Worm (Caenorhabditis elegans) whole organism, late embryonic: ENCODE results near the gene Y43F8B.29.

ENCODE experiments used
- C38D4.7 ChIP-seq: fragments of 200-800 bp; sonication (Bioruptor generic); optimal IDR thresholded peaks from 2 replicates; lab custom pipeline; 2018; ENCODE audit warnings: mild to moderate bottlenecking, missing genetic modification characterization, moderate library complexity, missing compliant biosample characterization
- F13H6.1 ChIP-seq: sonication (generic microtip); optimal IDR thresholded peaks from 2 replicates; lab custom pipeline; 2016; ENCODE audit warnings: missing genetic modification characterization, missing compliant biosample characterization
- K09A11.1 ChIP-seq: sonication (generic microtip); optimal IDR thresholded peaks from 2 replicates; lab custom pipeline; 2017; ENCODE audit warnings: antibody characterized with exemption, mild to moderate bottlenecking, missing genetic modification characterization, missing compliant biosample characterization; ENCODE audit not compliant: insufficient read depth
- Y22D7AL.16 ChIP-seq: sonication (generic microtip); optimal IDR thresholded peaks from 2 replicates; lab custom pipeline; 2016; ENCODE audit warnings: missing genetic modification characterization, missing compliant biosample characterization
- ahr-1 ChIP-seq: sonication (generic microtip); optimal IDR thresholded peaks from 2 replicates; lab custom pipeline; 2016; ENCODE audit warnings: missing genetic modification characterization, missing compliant biosample characterization
- ama-1 ChIP-seq: fragments of 150-350 bp; optimal IDR thresholded peaks from 2 replicates; lab custom pipeline; 2014
- ceh-19 ChIP-seq: fragments of 200-800 bp; sonication (Bioruptor generic); optimal IDR thresholded peaks from 2 replicates; lab custom pipeline; 2018; ENCODE audit warnings: mild to moderate bottlenecking, missing genetic modification characterization, missing compliant biosample characterization
- ceh-2 ChIP-seq: sonication (generic microtip); optimal IDR thresholded peaks from 2 replicates; lab custom pipeline; 2016; ENCODE audit warnings: missing genotype, missing genetic modification characterization, missing compliant biosample characterization
- ceh-22 ChIP-seq: sonication (generic microtip); optimal IDR thresholded peaks from 2 replicates; lab custom pipeline; 2017; ENCODE audit warnings: missing biosample characterization, missing genetic modification characterization
- ceh-30 ChIP-seq: fragments of 150-350 bp; optimal IDR thresholded peaks from 2 replicates; lab custom pipeline; 2014; ENCODE audit warnings: missing biosample characterization, missing genetic modification characterization
- ceh-31 ChIP-seq: sonication (generic microtip); optimal IDR thresholded peaks from 2 replicates; lab custom pipeline; 2016; ENCODE audit warnings: missing genetic modification characterization, missing compliant biosample characterization
- ceh-34 ChIP-seq: sonication (generic microtip); optimal IDR thresholded peaks from 2 replicates; lab custom pipeline; 2016; ENCODE audit warnings: mild to moderate bottlenecking, missing genetic modification characterization, missing compliant biosample characterization
- ceh-48 ChIP-seq: sonication (generic microtip); optimal IDR thresholded peaks from 2 replicates; lab custom pipeline; 2016; ENCODE audit warnings: missing genetic modification characterization, inconsistent platforms, missing compliant biosample characterization
- ceh-9 ChIP-seq: sonication (generic microtip); optimal IDR thresholded peaks from 2 replicates; lab custom pipeline; 2016; ENCODE audit warnings: mild to moderate bottlenecking, missing genetic modification characterization, inconsistent platforms, missing compliant biosample characterization
- che-1 ChIP-seq: sonication (generic microtip); optimal IDR thresholded peaks from 2 replicates; lab custom pipeline; 2016; ENCODE audit warnings: mild to moderate bottlenecking, missing genetic modification characterization, missing compliant biosample characterization
- dve-1 ChIP-seq: sonication (generic microtip); optimal IDR thresholded peaks from 2 replicates; lab custom pipeline; 2017; ENCODE audit warnings: antibody characterized with exemption, mild to moderate bottlenecking, missing genetic modification characterization, missing compliant biosample characterization
- elt-2 ChIP-seq: sonication (generic microtip); optimal IDR thresholded peaks from 2 replicates; lab custom pipeline; 2016; ENCODE audit warnings: missing genetic modification reagents, missing genetic modification characterization, missing compliant biosample characterization
- eyg-1 ChIP-seq: sonication (generic microtip); optimal IDR thresholded peaks from 2 replicates; lab custom pipeline; 2016; ENCODE audit warnings: missing genotype, missing genetic modification characterization, missing compliant biosample characterization
- fax-1 ChIP-seq: sonication (generic microtip); optimal IDR thresholded peaks from 2 replicates; lab custom pipeline; 2016; ENCODE audit warnings: missing genotype, missing genetic modification characterization, missing compliant biosample characterization
- fkh-6 ChIP-seq: sonication (generic microtip); optimal IDR thresholded peaks from 2 replicates; lab custom pipeline; 2016; ENCODE audit warnings: missing genetic modification characterization, missing compliant biosample characterization
- gmeb-2 ChIP-seq: sonication (generic microtip); optimal IDR thresholded peaks from 2 replicates; lab custom pipeline; 2016; ENCODE audit warnings: missing genetic modification characterization, inconsistent platforms, missing compliant biosample characterization
- hlh-15 ChIP-seq: sonication (generic microtip); optimal IDR thresholded peaks from 2 replicates; lab custom pipeline; 2016; ENCODE audit warnings: missing genetic modification characterization, missing compliant biosample characterization
- hlh-6 ChIP-seq: sonication (generic microtip); optimal IDR thresholded peaks from 2 replicates; lab custom pipeline; 2016; ENCODE audit warnings: missing genotype, missing genetic modification characterization, missing compliant biosample characterization
- hlh-8 ChIP-seq: sonication (generic microtip); optimal IDR thresholded peaks from 2 replicates; lab custom pipeline; 2016; ENCODE audit warnings: missing genotype, missing genetic modification characterization, missing compliant biosample characterization
- lin-11 ChIP-seq: fragments of 200-800 bp; sonication (Bioruptor generic); optimal IDR thresholded peaks from 2 replicates; lab custom pipeline; 2018; ENCODE audit warnings: mild to moderate bottlenecking, missing genetic modification characterization, missing compliant biosample characterization
- madf-2 ChIP-seq: sonication (generic microtip); optimal IDR thresholded peaks from 2 replicates; lab custom pipeline; 2017; ENCODE audit warnings: missing genetic modification characterization, missing compliant biosample characterization
- mec-3 ChIP-seq: sonication (generic microtip); optimal IDR thresholded peaks from 2 replicates; lab custom pipeline; 2016; ENCODE audit warnings: borderline replicate concordance, missing genetic modification characterization, missing compliant biosample characterization
- nfya-1 ChIP-seq: sonication (generic microtip); optimal IDR thresholded peaks from 2 replicates; lab custom pipeline; 2017; ENCODE audit warnings: missing genetic modification characterization, mild to moderate bottlenecking, missing compliant biosample characterization, antibody characterized with exemption, moderate library complexity
- nhr-232 ChIP-seq: sonication (generic microtip); optimal IDR thresholded peaks from 2 replicates; lab custom pipeline; 2016; ENCODE audit warnings: missing genetic modification characterization, missing compliant biosample characterization
- npax-4 ChIP-seq: sonication (generic microtip); optimal IDR thresholded peaks from 2 replicates; lab custom pipeline; 2016; ENCODE audit warnings: missing genetic modification characterization, missing compliant biosample characterization
- pha-2 ChIP-seq: sonication (generic microtip); optimal IDR thresholded peaks from 2 replicates; lab custom pipeline; 2017; ENCODE audit warnings: mild to moderate bottlenecking, missing genetic modification characterization, missing compliant biosample characterization
- pha-4 ChIP-seq: fragments of 150-350 bp; optimal IDR thresholded peaks from 2 replicates; lab custom pipeline; 2018; ENCODE audit warnings: missing biosample characterization, missing genetic modification reagents, missing genetic modification characterization
- pros-1 ChIP-seq: fragments of 150-350 bp; optimal IDR thresholded peaks from 2 replicates; lab custom pipeline; 2014; ENCODE audit warnings: missing biosample characterization, missing genetic modification reagents, missing genetic modification characterization
- ref-2 ChIP-seq: sonication (generic microtip); optimal IDR thresholded peaks from 2 replicates; lab custom pipeline; 2016; ENCODE audit warnings: missing genetic modification characterization, missing compliant biosample characterization
- rnt-1 ChIP-seq: sonication (generic microtip); optimal IDR thresholded peaks from 2 replicates; lab custom pipeline; 2016; ENCODE audit warnings: missing genetic modification characterization, missing compliant biosample characterization
- sdc-2 ChIP-seq: sonication (generic microtip); optimal IDR thresholded peaks from 2 replicates; lab custom pipeline; 2016; ENCODE audit warnings: missing genotype, missing genetic modification characterization, missing compliant biosample characterization
- sox-2 ChIP-seq: fragments of 200-800 bp; sonication (Bioruptor generic); IDR thresholded peaks from 2 replicates; pipeline ENCODE4 v1.3.6; 2022; ENCODE audit warnings: missing genetic modification reagents, missing genetic modification characterization, missing compliant biosample characterization
- sox-4 ChIP-seq: sonication (generic microtip); optimal IDR thresholded peaks from 2 replicates; lab custom pipeline; 2017; ENCODE audit warnings: mild to moderate bottlenecking, missing genetic modification characterization, inconsistent platforms, missing compliant biosample characterization
- syd-9 ChIP-seq: sonication (generic microtip); optimal IDR thresholded peaks from 2 replicates; lab custom pipeline; 2016; ENCODE audit warnings: mild to moderate bottlenecking, missing genetic modification characterization, moderate library complexity, missing compliant biosample characterization
- unc-42 ChIP-seq: sonication (generic microtip); optimal IDR thresholded peaks from 2 replicates; lab custom pipeline; 2016; ENCODE audit warnings: missing genotype, missing genetic modification characterization, missing compliant biosample characterization
- unc-86 ChIP-seq: sonication (generic microtip); optimal IDR thresholded peaks from 2 replicates; lab custom pipeline; 2016; ENCODE audit warnings: missing genetic modification characterization, missing compliant biosample characterization

The Y43F8B.29 gene

DNA sequence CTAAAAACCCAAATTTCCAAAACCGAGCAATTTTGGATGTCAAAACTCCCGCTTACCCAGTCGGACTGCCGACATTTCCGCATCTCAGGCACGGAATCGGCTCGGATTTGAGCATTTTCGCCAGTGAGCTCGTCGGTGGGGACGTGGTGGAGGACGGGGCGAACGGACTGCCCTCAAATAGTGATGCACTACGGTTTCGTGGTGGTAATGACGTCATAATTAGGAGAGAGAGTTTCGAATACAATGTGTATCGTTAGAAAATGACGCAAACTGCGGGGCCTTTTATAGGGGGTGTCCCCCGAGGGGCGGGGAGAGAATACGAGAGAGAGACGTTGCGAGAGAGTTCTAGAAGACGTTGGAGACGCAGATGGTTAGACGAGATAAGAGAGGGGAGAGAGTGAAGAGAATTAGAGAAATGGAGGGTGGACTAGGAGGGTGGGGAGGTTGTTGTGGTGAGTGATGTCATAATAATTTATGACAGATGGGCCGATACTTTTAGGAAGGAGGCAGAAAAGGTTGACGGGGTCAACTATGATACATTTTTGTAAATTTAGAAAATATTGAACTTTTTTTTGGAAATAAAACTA lies 31.2 kb downstream of the Y43F8B.29 start (continued):
- TF ChIP-seq hlh-15 (tag; lab: Kevin White, UChicago) (no peak), ceh-2 (tag; lab: Kevin White, UChicago) (peak; percentile 43), gmeb-2 (peak; percentile 29), Y22D7AL.16 (tag; lab: Kevin White, UChicago) (peak; percentile 17), sdc-2 (tag; lab: Kevin White, UChicago) (no peak), ceh-30 (tag; lab: Kevin White, UChicago) (peak; percentile 52), pha-2 (tag; lab: Kevin White, UChicago) (peak; percentile 90), fax-1 (tag; lab: Kevin White, UChicago) (no peak), nhr-232 (tag; lab: Kevin White, UChicago) (no peak), pha-4 (tag; lab: Kevin White, UChicago) (no peak), hlh-6 (tag; lab: Kevin White, UChicago) (no peak), fkh-6 (tag; lab: Kevin White, UChicago) (no peak), nfya-1 (peak; percentile 92), ceh-48 (tag; lab: Kevin White, UChicago) (no peak), ahr-1 (tag; lab: Kevin White, UChicago) (no peak), ceh-34 (tag; lab: Kevin White, UChicago) (peak; percentile 89), ceh-31 (tag; lab: Kevin White, UChicago) (peak; percentile 81), ref-2 (peak; percentile 90)

DNA sequence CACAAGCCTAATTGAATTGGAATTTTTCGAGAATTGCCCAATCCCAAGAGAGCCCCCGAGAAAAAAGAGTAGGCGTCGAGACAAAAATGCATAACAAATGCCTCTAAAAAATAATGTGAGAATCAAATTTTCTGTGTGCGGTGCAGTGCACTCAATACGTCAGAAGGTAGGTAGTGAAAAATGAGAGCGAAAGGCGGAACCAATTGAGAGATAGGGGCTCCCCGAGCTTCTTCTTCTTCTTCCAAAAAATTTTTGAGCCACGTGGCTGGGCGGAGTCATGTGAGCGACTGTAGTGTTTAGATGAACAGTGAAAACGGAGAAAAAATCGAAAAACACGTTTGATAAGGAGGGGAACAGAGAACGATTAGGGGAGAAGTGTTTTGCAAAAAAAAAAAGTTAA lies 33.2 kb downstream of the Y43F8B.29 start:
- TF ChIP-seq unc-42, result peak; percentile 31
- no peak for TF ChIP-seq ceh-48 (tag; lab: Kevin White, UChicago)
- TF ChIP-seq, all 69 proteins: peak for 1

DNA sequence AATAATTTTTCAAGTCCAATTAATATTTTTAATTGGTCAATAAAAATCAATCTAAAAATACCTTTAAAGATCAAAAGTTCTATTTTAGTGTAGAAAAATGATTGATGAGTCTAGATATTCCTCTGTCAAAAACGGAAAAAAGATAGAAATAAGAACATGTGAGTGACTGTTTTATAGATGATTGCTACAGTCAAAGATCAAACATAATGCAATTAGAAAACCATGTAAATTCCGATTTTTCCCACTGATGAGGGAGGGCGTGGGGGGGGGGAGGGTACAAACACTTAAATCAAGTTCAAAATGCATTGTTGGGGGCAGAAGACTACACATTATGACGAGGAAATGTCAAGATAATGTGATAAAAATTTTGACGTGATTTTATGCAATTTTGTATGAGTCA lies 34.8 kb downstream of the Y43F8B.29 start:
- TF ChIP-seq F13H6.1 (tag; lab: Kevin White, UChicago), result no peak
- no peak for TF ChIP-seq ceh-22 (tag; lab: Kevin White, UChicago)
- no peak for TF ChIP-seq che-1
- no peak for TF ChIP-seq eyg-1 (tag; lab: Kevin White, UChicago)
- no peak for TF ChIP-seq K09A11.1
- TF ChIP-seq mec-3, result no peak
- TF ChIP-seq pros-1 (tag; lab: Kevin White, UChicago), result no peak
- no peak for TF ChIP-seq fkh-6 (tag; lab: Kevin White, UChicago)
- no peak for TF ChIP-seq ceh-2 (tag; lab: Kevin White, UChicago)
- no peak for TF ChIP-seq ceh-34 (tag; lab: Kevin White, UChicago)
- TF ChIP-seq ama-1 (lab: Kevin White, UChicago), result no peak
- TF ChIP-seq lin-11 (tag; lab: Kevin White, UChicago), result no peak
- no peak for TF ChIP-seq sox-4
- TF ChIP-seq hlh-15 (tag; lab: Kevin White, UChicago), result no peak
- no peak for TF ChIP-seq npax-4 (tag; lab: Kevin White, UChicago)
- no peak for TF ChIP-seq nfya-1
- no peak for TF ChIP-seq sdc-2 (tag; lab: Kevin White, UChicago)

DNA sequence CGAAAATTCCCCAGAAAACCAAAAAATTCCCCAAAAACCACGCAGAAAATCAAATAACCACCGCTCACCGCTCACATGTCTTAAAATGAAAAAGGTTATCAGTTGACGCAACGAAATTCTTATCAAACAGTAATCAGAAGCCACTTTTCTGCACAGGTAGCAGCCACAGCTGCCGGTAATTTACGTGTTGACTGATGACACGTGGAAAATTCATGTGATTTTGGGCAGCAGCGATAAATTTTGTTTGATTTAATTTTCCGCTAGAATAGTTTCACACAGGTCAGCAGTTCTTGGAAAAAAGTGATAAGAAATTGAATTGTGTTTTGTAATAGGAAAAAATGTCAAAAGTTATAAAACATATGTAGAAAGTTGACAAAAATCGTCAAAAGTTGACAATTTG lies 36.2 kb downstream of the Y43F8B.29 start:
- peak; percentile 71 for TF ChIP-seq elt-2 (tag; lab: Kevin White, UChicago)
- TF ChIP-seq hlh-15 (tag; lab: Kevin White, UChicago), result no peak

DNA sequence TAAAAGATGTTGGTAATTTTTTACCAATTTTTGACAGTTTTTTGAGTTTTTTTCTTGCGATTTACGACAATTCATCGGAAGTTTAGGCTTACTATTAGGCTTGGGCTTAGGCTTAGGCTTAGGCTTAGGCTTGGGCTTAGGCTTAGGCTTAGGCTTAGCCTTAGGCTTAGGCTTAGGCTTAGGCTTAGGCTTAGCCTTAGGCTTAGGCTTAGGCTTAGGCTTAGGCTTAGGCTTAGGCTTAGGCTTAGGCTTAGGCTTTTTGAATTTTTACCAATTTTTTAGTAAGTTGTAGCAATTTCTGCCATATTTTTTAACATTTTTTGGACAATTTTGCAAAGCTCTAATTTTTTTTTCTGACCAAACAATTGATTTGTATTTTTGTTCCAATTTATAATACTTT lies 37.1 kb downstream of the Y43F8B.29 start:
- TF ChIP-seq dve-1 (tag; lab: Kevin White, UChicago), result peak; percentile 61

DNA sequence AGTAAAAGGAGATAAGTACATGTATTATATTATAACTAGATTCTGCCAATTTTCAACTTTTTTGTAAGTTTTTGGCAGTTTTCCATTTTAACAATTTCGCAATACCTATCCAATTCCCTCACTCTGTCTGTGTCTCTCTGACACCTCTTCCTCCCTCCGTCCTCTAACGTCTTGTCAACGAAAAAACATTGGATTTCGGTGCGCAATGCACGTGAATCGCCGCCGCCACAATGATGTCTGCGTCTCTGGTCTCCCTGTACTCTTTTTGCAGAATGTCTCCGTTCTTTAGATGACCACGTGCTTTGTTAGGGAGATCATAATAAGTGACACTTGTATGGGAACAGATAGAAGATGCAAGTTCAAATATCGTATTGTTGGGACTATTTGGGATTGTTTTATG lies 37.8 kb downstream of the Y43F8B.29 start:
- no peak for TF ChIP-seq sdc-2 (tag; lab: Kevin White, UChicago)
- TF ChIP-seq dve-1 (tag; lab: Kevin White, UChicago), result peak; percentile 17
- no peak for TF ChIP-seq ceh-19 (GFP tag; lab: Kevin White, UChicago)
- no peak for TF ChIP-seq pha-4 (tag; lab: Kevin White, UChicago)
- TF ChIP-seq ceh-9 (tag; lab: Kevin White, UChicago), result no peak
- peak; percentile 68 for TF ChIP-seq ceh-31 (tag; lab: Kevin White, UChicago)
- TF ChIP-seq syd-9 (tag; lab: Kevin White, UChicago), result no peak
- peak; percentile 70 for TF ChIP-seq rnt-1
- TF ChIP-seq fax-1 (tag; lab: Kevin White, UChicago), result no peak
- TF ChIP-seq npax-4 (tag; lab: Kevin White, UChicago), result no peak
- TF ChIP-seq sox-2 (GFP tag; lab: Robert Waterston, UW), result peak; percentile 8; the same call in 1 of the 2 replicates
- TF ChIP-seq hlh-6 (tag; lab: Kevin White, UChicago), result no peak
- no peak for TF ChIP-seq pros-1 (tag; lab: Kevin White, UChicago)
- no peak for TF ChIP-seq C38D4.7 (GFP tag; lab: Kevin White, UChicago)
- TF ChIP-seq unc-86 (tag; lab: Kevin White, UChicago), result no peak
- TF ChIP-seq ceh-22 (tag; lab: Kevin White, UChicago), result no peak
- peak; percentile 71 for TF ChIP-seq ref-2
- no peak for TF ChIP-seq madf-2 (tag; lab: Kevin White, UChicago)
- TF ChIP-seq lin-11 (tag; lab: Kevin White, UChicago), result no peak
- no peak for TF ChIP-seq hlh-8 (tag; lab: Kevin White, UChicago)
